Fruit fly (Drosophila melanogaster) whole organism, adult: ENCODE results near the gene Grasp65.
A peak's percentile ranks its signal among the peaks of the same experiment; 100 is the strongest.

Source experiments
- CG5204 ChIP-seq: fragments of 200-800 bp; sonication (Bioruptor generic); optimal IDR thresholded peaks from 2 replicates; lab custom pipeline; 2016; ENCODE audit warnings: missing biosample characterization, missing genetic modification characterization
- CG7045 ChIP-seq: fragments of 200-800 bp; sonication (Bioruptor generic); optimal IDR thresholded peaks from 2 replicates; lab custom pipeline; 2017; ENCODE audit warnings: missing biosample characterization, mild to moderate bottlenecking, missing genetic modification characterization
- Clk ChIP-seq: fragments of 200-800 bp; sonication (Bioruptor generic); optimal IDR thresholded peaks from 2 replicates; lab custom pipeline; 2017; ENCODE audit warnings: missing biosample characterization, missing genetic modification characterization
- Hr96 ChIP-seq: fragments of 200-800 bp; sonication (Bioruptor generic); optimal IDR thresholded peaks from 2 replicates; lab custom pipeline; 2016; ENCODE audit warnings: missing biosample characterization, missing genetic modification characterization
- bab1 ChIP-seq: fragments of 200-800 bp; sonication (Bioruptor generic); optimal IDR thresholded peaks from 3 replicates; lab custom pipeline; 2019; ENCODE audit warnings: missing biosample characterization, mild to moderate bottlenecking, missing genetic modification characterization, moderate library complexity
- cnc ChIP-seq, 2 experiments: fragments of >200 bp; optimal IDR thresholded peaks; 2 replicates each; lab custom pipeline; 2017
- kay ChIP-seq: fragments of 200-800 bp; sonication (Bioruptor generic); peaks from one replicate; lab custom pipeline; 2016; ENCODE audit warnings: missing biosample characterization, missing genetic modification characterization, borderline replicate concordance
- toe ChIP-seq: fragments of 200-800 bp; sonication (Bioruptor generic); optimal IDR thresholded peaks from 2 replicates; lab custom pipeline; 2016; ENCODE audit warnings: missing biosample characterization, missing genetic modification characterization

dm6 chr3L:19899308-19899927 is 25.3 kb upstream of the Grasp65 start:
- TF ChIP-seq kay (peak; percentile 95), toe (GFP tag; lab: Kevin White, UChicago) (no peak), Clk (GFP tag; lab: Kevin White, UChicago) (no peak), bab1 (GFP tag; lab: Kevin White, UChicago) (no peak), CG7045 (no peak), Hr96 (GFP tag; lab: Kevin White, UChicago) (no peak), cnc (optimal IDR thresholded peaks at IDR 0.05; lab: Kevin White, UChicago) (no peak), CG5204 (GFP tag; lab: Kevin White, UChicago) (no peak)
